Fruit fly (Drosophila melanogaster) whole organism, larva: ENCODE results near the gene Col4a1.

Experiments used
- noc ChIP-seq: fragments of 200-800 bp; sonication (Bioruptor generic); optimal IDR thresholded peaks from 3 replicates; lab custom pipeline; 2019; ENCODE audit warnings: missing biosample characterization, mild to moderate bottlenecking, missing genetic modification characterization, moderate library complexity

Gene Col4a1

DNA sequence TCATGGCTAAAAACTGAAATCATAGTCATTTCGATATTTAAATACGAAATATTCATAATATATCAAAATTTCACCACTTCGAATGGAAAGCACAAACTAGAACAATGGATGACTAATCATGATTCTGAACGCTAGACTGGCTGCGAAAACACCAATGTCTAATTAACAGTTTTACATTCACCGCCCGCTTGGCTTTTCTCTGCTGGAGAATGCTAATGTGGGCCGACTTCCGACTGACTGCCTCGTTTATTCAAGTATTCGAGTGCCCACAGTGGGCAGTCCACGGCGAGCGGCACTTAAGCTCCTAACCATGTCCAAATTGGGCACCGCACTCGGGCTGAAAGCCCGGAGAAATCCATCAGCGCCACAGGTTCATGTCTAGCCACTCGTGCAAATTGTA is 27.4 kb upstream of the Col4a1 start:
- TF ChIP-seq noc (tag; lab: Kevin White, UChicago), result no peak

DNA sequence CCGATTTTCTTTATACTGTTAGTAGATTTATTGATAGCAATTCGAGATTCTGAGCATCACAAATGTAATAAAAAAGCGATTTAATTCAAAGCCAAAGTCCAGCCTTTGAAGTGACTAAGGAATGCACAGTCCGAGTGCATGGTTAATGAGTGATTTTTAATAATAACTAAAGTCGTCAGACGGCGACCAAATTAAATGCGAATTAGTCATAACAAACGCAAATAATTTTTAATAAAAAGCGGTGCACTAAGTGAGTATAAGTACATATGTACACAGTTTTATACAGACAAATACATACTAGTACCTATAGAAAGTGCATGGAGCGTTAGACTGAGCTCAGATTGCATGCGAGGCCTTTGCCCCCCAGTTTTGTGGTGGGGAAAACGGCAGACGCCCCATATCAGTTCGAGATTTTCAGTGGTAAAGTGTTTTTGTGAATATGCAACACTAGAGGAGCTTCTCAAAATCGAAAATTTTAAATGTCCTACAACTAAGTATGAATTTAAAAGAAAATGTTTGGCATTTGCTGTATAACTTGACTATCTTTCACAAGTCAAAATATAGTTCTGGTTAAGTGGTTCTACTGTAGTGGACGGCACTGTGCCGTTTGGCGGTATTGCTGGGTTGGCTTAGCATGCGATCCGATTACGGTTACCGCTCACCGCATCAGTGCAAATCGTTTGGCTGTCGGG is 26.6 kb upstream of the Col4a1 start:
- no peak for TF ChIP-seq noc (tag; lab: Kevin White, UChicago)

DNA sequence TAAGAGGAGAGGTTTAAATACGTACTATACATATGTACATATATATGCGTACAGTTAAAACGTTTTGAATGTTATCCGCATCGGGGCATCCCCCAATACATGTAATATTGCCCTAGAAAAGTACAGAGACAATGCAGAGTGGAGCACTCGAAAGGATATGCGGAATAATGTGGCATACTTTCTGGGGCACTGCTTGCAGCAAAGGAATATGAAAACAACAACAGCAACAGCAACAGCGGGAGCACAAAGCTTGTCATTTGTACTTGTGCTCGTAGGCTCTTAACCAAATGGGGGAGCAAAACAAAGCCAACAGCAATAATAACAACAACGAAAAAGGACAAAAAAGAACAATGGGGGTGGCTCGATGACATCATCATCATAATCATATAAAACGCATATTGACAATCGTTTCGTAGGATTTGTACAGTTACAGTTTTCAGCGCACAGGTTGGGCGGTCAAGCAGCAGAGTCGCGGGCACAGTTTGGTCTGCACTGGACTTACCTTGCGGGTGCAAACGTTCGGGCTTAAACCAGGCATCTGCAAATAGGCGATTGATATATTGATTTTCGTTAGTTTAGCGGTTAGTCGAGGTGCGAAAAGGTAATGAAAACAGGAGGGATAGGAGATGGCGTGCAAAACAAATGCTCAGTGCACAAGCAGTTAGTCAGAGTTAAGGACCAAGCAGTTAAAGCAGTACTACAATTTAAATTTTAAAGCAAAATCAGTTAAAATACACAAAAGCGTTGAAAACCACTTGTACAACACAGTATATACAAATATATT is 25.5 kb upstream of the Col4a1 start:
- TF ChIP-seq noc (tag; lab: Kevin White, UChicago), result no peak

- peak; percentile 87 for TF ChIP-seq noc (tag; lab: Kevin White, UChicago)
Observed at dm6 chr2L:5004677-5005463, 24.5 kb upstream of the Col4a1 start.

DNA sequence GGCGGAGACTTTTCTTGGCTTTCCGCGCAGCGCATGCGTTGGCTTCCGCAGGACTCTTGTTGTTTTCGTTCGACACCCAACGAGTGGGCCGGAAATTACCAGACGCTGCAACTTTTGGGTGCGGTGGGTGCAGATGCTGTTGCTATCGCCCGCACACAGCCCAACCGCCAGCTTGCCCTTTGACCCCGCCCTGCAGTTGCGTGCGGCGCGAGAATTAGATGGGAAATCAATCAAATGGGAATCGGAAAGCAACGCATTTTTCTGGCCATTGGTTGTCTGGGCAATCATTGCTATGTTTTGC is 24.0 kb upstream of the Col4a1 start:
- no peak for TF ChIP-seq noc (tag; lab: Kevin White, UChicago)

DNA sequence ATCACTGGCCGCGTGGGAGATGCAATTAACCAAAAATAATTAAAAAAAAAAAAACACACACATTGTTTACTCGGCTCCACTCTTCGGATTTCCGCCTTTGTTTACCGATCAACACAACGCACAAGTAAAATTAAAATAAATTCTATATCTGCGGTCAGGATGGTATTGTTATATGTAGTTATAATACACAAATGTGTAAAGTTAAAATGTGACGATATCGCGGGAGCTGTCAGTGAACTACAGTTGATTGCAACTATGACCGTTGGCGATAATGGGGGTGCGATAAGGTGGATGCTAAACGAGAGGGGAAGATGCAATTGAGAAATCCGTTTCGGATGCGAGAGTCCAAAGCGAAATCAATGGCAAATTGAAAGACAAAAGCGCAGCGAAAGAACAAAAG is 23.1 kb upstream of the Col4a1 start:
- TF ChIP-seq noc (tag; lab: Kevin White, UChicago), result no peak

DNA sequence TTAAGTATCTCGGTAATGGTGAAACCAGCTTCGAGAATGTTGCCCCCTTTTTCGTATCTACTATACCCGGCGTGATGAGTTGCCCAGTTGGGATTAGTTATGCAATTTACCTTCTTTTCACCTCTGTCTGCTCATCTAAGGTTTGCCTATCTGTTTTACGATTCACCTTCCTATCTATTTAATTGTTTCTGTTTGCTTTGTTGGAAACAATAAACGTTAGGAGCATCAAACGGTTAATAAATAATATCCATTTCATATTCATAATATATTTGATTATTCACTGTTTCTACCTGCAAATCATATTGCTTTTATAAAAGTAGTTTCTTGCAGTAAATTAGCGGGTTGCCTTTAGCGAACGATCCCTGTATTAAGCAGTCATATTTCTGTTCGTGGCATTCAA is 22.2 kb upstream of the Col4a1 start:
- TF ChIP-seq noc (tag; lab: Kevin White, UChicago), result peak; percentile 81

DNA sequence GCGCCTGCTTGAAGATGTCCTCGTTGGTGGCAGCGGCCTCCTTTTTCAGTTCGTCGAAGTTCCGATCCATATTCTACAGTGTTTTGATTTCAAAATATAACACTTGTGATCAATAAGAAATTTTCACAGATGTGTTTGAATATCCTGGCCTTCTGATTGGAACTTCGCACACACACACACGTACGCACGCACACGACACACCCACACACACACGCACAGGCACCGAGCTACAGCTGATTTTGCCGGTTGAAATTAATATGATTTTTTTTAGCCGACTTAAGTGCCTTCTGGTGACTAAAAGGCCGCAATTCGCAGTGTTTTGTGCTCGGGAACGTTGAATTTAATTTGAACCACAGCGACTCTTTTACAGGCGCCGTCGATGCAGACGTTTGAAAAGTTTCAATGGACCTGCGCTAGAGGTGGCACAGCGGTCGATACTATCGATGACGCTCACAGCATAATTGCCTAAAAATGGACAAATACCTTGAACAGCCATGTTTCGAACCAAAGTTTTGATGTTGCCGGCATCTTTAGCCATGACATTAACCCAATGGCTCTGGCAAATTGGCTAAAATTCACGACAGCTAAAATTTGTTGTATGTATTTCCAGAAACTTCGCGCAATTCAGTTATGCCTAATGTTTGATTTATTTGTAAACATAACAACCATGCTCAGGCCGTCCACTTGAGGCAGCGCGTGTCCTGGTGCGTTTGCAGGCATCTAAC is 19.9 kb upstream of the Col4a1 start, which contains the start of gene Rtnl1:
Rtnl1 (minus strand) TSS at position 415 of the 725 bp plus-strand sequence.
- peak; percentile 42 for TF ChIP-seq noc (tag; lab: Kevin White, UChicago)

DNA sequence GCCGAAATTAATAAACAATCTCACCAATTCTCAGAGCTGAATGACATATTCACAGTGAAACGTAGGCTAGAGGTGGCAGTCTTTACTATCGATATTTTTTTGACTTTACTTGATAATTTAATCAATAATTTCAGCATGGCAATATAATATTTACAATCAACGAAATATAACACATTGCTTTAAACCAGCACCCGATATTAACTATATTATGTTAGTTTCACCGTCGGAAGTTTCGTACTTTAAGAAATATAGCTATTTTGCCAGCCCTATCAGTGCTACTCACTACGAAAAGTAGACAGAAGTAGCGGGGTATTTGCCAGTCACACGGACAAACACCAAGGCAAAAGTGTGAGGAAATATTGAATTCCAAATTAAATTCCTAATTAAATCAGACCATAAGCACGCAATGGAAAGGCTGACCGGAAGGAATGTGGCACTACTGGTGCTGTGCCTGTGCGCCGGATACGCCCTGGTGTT is 18.6 kb upstream of the Col4a1 start, which contains the start of the genes CG31917, Tfb5 and SelT:
CG31917 (minus strand) TSS at position 51 of the 477 bp plus-strand sequence.
Tfb5 (minus strand) TSS at position 51 of the 477 bp plus-strand sequence.
SelT (plus strand) TSS at position 139 of the 477 bp plus-strand sequence.
- TF ChIP-seq noc (tag; lab: Kevin White, UChicago), result peak; percentile 78

dm6 chr2L:5020479-5020878 is 8.9 kb upstream of the Col4a1 start:
- no peak for TF ChIP-seq noc (tag; lab: Kevin White, UChicago)

DNA sequence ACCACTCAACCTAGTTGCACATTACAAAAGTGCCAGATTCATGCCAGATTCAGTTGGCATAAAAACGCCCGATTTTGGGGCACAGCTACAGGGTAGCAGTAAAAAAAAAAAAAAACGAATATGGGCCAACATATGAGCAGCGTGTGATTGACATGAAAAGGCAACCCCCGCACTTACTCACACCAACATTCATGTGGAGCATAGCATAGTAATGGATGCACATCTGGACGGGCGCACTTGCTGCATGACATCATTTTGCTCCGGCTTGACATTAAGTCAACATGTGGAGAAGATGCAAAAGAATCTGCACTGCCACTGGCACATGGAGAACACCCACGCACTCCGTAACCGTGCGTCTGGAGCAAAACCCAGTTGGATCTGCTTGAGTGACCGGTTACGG is 6.8 kb upstream of the Col4a1 start:
- TF ChIP-seq noc (tag; lab: Kevin White, UChicago), result no peak

dm6 chr2L:5025557-5025956 is 3.9 kb upstream of the Col4a1 start:
- peak; percentile 74 for TF ChIP-seq noc (tag; lab: Kevin White, UChicago)

DNA sequence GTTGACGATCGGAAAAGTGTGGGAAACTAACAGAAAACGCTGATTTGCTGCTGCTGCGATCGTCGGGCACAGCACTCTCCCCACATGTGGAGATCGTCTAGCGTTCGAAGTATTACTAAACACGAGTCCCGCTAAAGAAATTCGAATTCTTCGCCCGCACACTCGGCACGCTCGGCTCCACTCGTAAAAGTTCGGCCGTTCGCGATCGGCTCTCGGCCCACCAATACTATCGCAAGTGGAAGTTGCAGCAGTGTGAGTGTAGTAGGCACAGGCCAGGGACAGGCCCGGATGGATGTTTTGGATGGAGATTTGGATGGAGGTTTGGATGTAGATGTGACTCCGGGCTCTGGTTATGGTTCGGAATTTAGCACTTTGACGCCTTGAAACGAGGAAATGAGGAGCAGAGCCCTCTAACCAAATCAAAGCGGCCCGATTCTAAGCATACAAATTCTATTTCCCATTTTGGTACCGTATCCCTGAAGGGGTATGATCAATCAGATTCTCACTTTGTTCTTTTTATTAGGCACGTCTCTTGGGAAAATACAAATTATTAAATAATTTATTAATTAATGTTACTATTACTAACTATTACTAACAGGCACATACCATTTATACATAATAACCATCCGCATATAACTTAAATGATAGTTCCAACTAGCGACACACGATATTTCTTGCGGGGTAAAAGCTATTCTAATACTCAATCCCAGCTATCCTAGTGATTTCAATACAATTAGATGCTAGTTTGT is 1.9 kb upstream of the Col4a1 start:
- TF ChIP-seq noc (tag; lab: Kevin White, UChicago), result peak; percentile 52

DNA sequence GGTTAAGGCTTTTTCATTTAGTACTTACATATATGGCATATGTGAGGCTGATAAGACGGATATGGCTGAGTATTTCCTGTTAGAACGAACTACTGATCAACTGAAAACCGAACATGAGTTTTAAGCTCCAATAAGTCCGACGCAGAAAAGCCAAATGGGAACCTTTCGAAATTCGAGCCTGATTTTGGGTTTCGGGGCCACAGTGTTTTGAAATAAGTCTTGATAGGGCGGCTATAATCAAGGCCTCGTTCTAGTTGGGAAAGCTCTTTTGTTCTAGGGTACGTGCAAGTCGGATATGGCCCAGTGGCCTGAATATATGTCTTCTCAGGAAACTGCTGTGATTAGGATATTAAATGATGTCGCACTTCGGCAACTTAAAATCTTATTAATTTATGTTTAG is 1.3 kb upstream of the Col4a1 start, which contains the start of gene vkg:
vkg (minus strand) TSS at position 101 of the 400 bp plus-strand sequence.
- TF ChIP-seq noc (tag; lab: Kevin White, UChicago), result no peak

dm6 chr2L:5029809-5030108 is 350 bp downstream of the Col4a1 start:
- no peak for TF ChIP-seq noc (tag; lab: Kevin White, UChicago)
